Fruit fly (Drosophila melanogaster): ENCODE measurements around the gene CG15646.

The CG15646 gene

dm6 chrX:15618953-15619630 is 51.7 kb downstream of the CG15646 start (continued):
- TF ChIP-seq luna (GFP tag; optimal IDR thresholded peaks at IDR 0.05), result no peak
- TF ChIP-seq Hsf (GFP tag; optimal IDR thresholded peaks at IDR 0.05), result peak; percentile 62
- TF ChIP-seq bbx (GFP tag; IDR thresholded peaks at IDR 0.05; ENCODE audit: partially characterized antibody), result no peak
- TF ChIP-seq bab2 (GFP tag; optimal IDR thresholded peaks at IDR 0.05), result peak; percentile 73
- TF ChIP-seq CTCF (GFP tag; optimal IDR thresholded peaks at IDR 0.05), result peak; percentile 12
- peak; percentile 81 for TF ChIP-seq CG2678 (tag; optimal IDR thresholded peaks at IDR 0.05)
- no peak for TF ChIP-seq ac (GFP tag; optimal IDR thresholded peaks at IDR 0.05)
- peak; percentile 28 for TF ChIP-seq CG18476 (GFP tag; optimal IDR thresholded peaks at IDR 0.05)
- TF ChIP-seq Eip74EF (GFP tag; optimal IDR thresholded peaks at IDR 0.05), result peak in 1 of 2 experiments; percentile 61
- TF ChIP-seq CG4282 (GFP tag; optimal IDR thresholded peaks at IDR 0.05), result no peak
- TF ChIP-seq Rx (GFP tag; IDR thresholded peaks at IDR 0.05), result peak; percentile 76
- TF ChIP-seq HHEX (GFP tag; optimal IDR thresholded peaks at IDR 0.05), result peak; percentile 76
- TF ChIP-seq Hey (tag; optimal IDR thresholded peaks at IDR 0.05), result peak; percentile 26
- TF ChIP-seq Poxn (GFP tag; IDR thresholded peaks at IDR 0.05), result no peak
- TF ChIP-seq CG14050 (GFP tag; IDR thresholded peaks at IDR 0.05), result peak; percentile 67; the same call in 2 of the 3 replicates
- TF ChIP-seq aop (GFP tag; IDR thresholded peaks at IDR 0.05), result no peak
- TF ChIP-seq Ssrp (tag; optimal IDR thresholded peaks at IDR 0.05), result peak; percentile 78
- no peak for TF ChIP-seq sna (GFP tag; IDR thresholded peaks at IDR 0.05; ENCODE audit: partially characterized antibody)
- TF ChIP-seq Rfx (GFP tag; IDR thresholded peaks at IDR 0.05), result peak; percentile 84
- TF ChIP-seq CG11504 (tag; optimal IDR thresholded peaks at IDR 0.05), result peak; percentile 89
- no peak for TF ChIP-seq Neu2 (GFP tag; optimal IDR thresholded peaks at IDR 0.05; ENCODE audit: borderline replicate concordance)
- TF ChIP-seq CG11456 (GFP tag; IDR thresholded peaks at IDR 0.05), result peak; percentile 88
- peak; percentile 43; the same call in 1 of the 2 replicates for TF ChIP-seq peb (GFP tag; IDR thresholded peaks at IDR 0.05)
- peak; percentile 78 for TF ChIP-seq Awh (GFP tag; IDR thresholded peaks at IDR 0.05)
- TF ChIP-seq Nf-YC (tag; optimal IDR thresholded peaks at IDR 0.05), result peak; percentile 29
- peak; percentile 93 for TF ChIP-seq crol (GFP tag; IDR thresholded peaks at IDR 0.05)
- peak; percentile 69 for TF ChIP-seq PHDP (tag; optimal IDR thresholded peaks at IDR 0.05)
- peak; percentile 80; the same call in 2 of the 3 replicates for TF ChIP-seq otp (GFP tag; IDR thresholded peaks at IDR 0.05)
- TF ChIP-seq Atf-2 (GFP tag; optimal IDR thresholded peaks at IDR 0.05), result peak; percentile 65

- peak; percentile 13 for TF ChIP-seq lab (GFP tag; optimal IDR thresholded peaks at IDR 0.05)
- TF ChIP-seq CG14014 (GFP tag; IDR thresholded peaks at IDR 0.05), result no peak
- no peak for TF ChIP-seq CG14050 (GFP tag; IDR thresholded peaks at IDR 0.05)
- TF ChIP-seq CG9817 (tag; optimal IDR thresholded peaks at IDR 0.05), result no peak
- TF ChIP-seq dysf (GFP tag; IDR thresholded peaks at IDR 0.05), result peak; percentile 45; the same call in 1 of the 3 replicates
- peak; percentile 47 for TF ChIP-seq CG12391 (tag; optimal IDR thresholded peaks at IDR 0.05)
- TF ChIP-seq Awh (GFP tag; IDR thresholded peaks at IDR 0.05), result peak; percentile 47; the same call in 1 of the 2 replicates
- peak; percentile 49 for TF ChIP-seq unpg (GFP tag; optimal IDR thresholded peaks at IDR 0.05)
- TF ChIP-seq CG43689 (GFP tag; IDR thresholded peaks at IDR 0.05), result no peak
- TF ChIP-seq emc (GFP tag; optimal IDR thresholded peaks at IDR 0.05), result no peak
- no peak for TF ChIP-seq hb (GFP tag; IDR thresholded peaks at IDR 0.05; ENCODE audit: partially characterized antibody)
- peak; percentile 43 for TF ChIP-seq Ada2b (GFP tag; IDR thresholded peaks at IDR 0.05)
- no peak for TF ChIP-seq amos (GFP tag; IDR thresholded peaks at IDR 0.05; ENCODE audit: partially characterized antibody)
- TF ChIP-seq CG4707 (GFP tag; optimal IDR thresholded peaks at IDR 0.05), result no peak
- no peak for TF ChIP-seq cato (GFP tag; optimal IDR thresholded peaks at IDR 0.05; ENCODE audit: borderline replicate concordance)
- no peak for TF ChIP-seq cg (GFP tag; optimal IDR thresholded peaks at IDR 0.05)
- TF ChIP-seq Tbp (GFP tag; optimal IDR thresholded peaks at IDR 0.05), result no peak
- no peak for TF ChIP-seq Stat92E (GFP tag; optimal IDR thresholded peaks at IDR 0.05)
- no peak for TF ChIP-seq Atf-2 (GFP tag; optimal IDR thresholded peaks at IDR 0.05)
- TF ChIP-seq vfl (GFP tag; optimal IDR thresholded peaks at IDR 0.05), result no peak
- peak; percentile 39 for TF ChIP-seq CG2678 (tag; optimal IDR thresholded peaks at IDR 0.05)
- TF ChIP-seq CG15601 (tag; optimal IDR thresholded peaks at IDR 0.05), result peak; percentile 13
- no peak for TF ChIP-seq bcd (GFP tag; optimal IDR thresholded peaks at IDR 0.05)
- TF ChIP-seq Max (GFP tag; optimal IDR thresholded peaks at IDR 0.05), result no peak
Observed at dm6 chrX:15617916-15618315, 52.9 kb downstream of the CG15646 start.

Measured in whole organism, embryonic.